Worm (Caenorhabditis elegans): ENCODE results near the gene bre-2.

ce11 chrIII:13151765-13152164 is 12.3 kb upstream of the bre-2 start:
- no peak for TF ChIP-seq ZK546.5 (tag; optimal IDR thresholded peaks at IDR 0.05)
- no peak for TF ChIP-seq alr-1 (tag; optimal IDR thresholded peaks at IDR 0.05)

All from whole organism, L2 larva.